Worm (Caenorhabditis elegans): ENCODE data around the gene ZK1098.12.

DNA sequence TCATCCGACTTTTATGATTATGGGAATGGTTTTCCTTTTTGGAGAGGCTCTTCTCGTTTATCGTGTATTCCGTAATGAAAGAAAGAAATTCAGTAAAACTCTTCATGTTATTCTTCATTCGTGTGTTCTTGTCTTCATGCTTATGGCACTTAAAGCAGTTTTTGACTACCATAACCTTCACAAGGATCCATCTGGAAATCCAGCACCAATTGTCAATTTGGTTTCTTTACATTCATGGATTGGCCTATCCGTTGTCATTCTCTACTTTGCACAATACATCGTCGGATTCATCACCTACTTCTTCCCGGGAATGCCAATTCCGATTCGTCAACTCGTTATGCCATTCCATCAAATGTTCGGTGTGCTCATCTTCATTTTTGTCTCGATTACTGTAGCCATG lies 33.3 kb upstream of the ZK1098.12 start:
- TF ChIP-seq ama-1 (optimal IDR thresholded peaks at IDR 0.05), result no peak
- no peak for TF ChIP-seq ama-1 (GFP tag; optimal IDR thresholded peaks at IDR 0.05)
- no peak for TF ChIP-seq mxl-1 (tag; optimal IDR thresholded peaks at IDR 0.05)
- TF ChIP-seq hlh-26 (GFP tag; conservative IDR thresholded peaks at IDR 0.05), result no peak
- no peak for TF ChIP-seq madf-3 (GFP tag; IDR thresholded peaks at IDR 0.05)
- no peak for TF ChIP-seq lin-35 (GFP tag; optimal IDR thresholded peaks at IDR 0.05)
- no peak for TF ChIP-seq D2030.7 (GFP tag; IDR thresholded peaks at IDR 0.05)
- TF ChIP-seq B0019.2 (GFP tag; conservative IDR thresholded peaks at IDR 0.05), result no peak

Measured in whole organism, young adult.